Worm (Caenorhabditis elegans) whole organism, midembryonic: ENCODE data around the gene vha-13.
"Not testable (repeated sequence)": the region's sequence is repeated elsewhere in the genome, so short reads cannot be mapped to it uniquely, and the experiment has no call there.

Experiments used
- T22C8.4 ChIP-seq: fragments of 200-800 bp; sonication (Bioruptor generic); IDR thresholded peaks from 2 replicates; pipeline ENCODE4 v1.3.6; 2022; ENCODE audit warnings: missing genetic modification characterization, missing compliant biosample characterization
- flt-1 ChIP-seq: fragments of 200-800 bp; sonication (Bioruptor generic); IDR thresholded peaks from 2 replicates; pipeline ENCODE4 v1.3.6; 2022; ENCODE audit warnings: missing genetic modification characterization, missing compliant biosample characterization
- ref-1 ChIP-seq: fragments of 200-800 bp; sonication (Bioruptor generic); conservative IDR thresholded peaks from 2 replicates; pipeline ENCODE4 v1.3.6; 2022; ENCODE audit warnings: missing genetic modification reagents, missing genetic modification characterization, missing compliant biosample characterization
- tab-1 ChIP-seq: fragments of 200-800 bp; sonication (Bioruptor generic); IDR thresholded peaks from 2 replicates; pipeline ENCODE4 v1.3.6; 2022; ENCODE audit warnings: missing genetic modification characterization, missing compliant biosample characterization
- ztf-23 ChIP-seq: fragments of 200-800 bp; sonication (Bioruptor generic); IDR thresholded peaks from 2 replicates; pipeline ENCODE4 v1.3.6; 2022; ENCODE audit warnings: missing genetic modification reagents, missing genetic modification characterization, missing compliant biosample characterization

ce11 chrV:14309632-14310031 lies 41.9 kb upstream of the vha-13 start, which contains the start of gene F14D7.14:
- TF ChIP-seq T22C8.4; tab-1 (GFP tag; lab: Robert Waterston, UW); flt-1 (GFP tag; lab: Robert Waterston, UW); ztf-23 (GFP tag; lab: Robert Waterston, UW); ref-1 (GFP tag; lab: Robert Waterston, UW): not testable (repeated sequence)
